ENCODE assay signal across 5 fruit fly cellular contexts in the genomic region with DNA sequence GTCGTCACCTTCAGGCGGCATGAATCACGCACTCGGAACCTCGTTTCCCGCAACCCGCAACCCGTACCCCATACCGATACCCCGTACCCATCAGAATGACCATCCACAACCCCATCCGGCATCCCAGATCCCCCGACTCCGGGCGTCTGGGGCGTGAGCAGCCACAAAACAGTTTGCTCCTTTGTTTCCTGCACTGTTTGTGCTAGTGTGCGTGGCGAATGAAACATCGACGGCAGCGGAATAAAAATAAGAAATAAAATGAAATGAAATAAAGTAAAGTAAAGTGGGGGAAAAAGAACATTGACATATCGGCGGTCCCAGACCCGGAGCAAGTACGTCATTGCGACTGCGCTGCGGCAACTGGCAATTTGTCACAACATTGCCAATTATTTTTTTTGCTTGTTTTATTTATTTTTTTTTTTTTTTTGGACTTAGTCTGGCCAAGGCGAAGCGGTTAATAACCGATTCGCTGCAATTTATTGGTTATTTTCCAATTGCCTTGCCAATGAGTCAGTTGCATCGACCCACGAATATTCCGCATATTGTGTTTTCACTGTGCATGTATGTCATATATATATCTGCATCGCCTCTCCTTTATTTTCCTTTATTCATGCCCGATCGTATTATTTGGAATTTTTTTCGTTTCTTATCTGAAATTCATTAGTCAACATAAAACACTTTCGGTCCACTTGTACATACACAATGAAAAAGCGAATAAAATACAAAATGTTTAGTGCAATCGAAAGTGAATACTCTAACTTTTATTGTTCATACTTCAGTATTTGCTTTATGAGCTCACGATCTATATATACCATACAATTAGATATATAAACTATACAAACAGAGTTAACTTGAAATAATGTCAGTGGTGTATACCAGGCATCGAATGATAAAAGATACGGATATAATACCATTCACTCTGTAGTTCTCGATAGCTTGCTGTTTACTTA.
TF ChIP-seq lines count a peak whose summit lies in the region.

No protein-coding gene starts in this region.

- TF ChIP-seq CTCF in whole organism, embryonic (GFP tag; optimal IDR thresholded peaks at IDR 0.05; lab: Kevin White, UChicago): no peak

TF ChIP-seq in whole organism, adult, 20 proteins besides CTCF, POLR2A, EP300 and RAD21:
- TF ChIP-seq Hr96 (GFP tag; optimal IDR thresholded peaks at IDR 0.05; lab: Kevin White, UChicago) (no peak), Mnt (GFP tag; optimal IDR thresholded peaks at IDR 0.05; lab: Kevin White, UChicago) (no peak), kay (GFP tag; lab: Kevin White, UChicago; ENCODE audit: borderline replicate concordance) (no peak), pad (GFP tag; optimal IDR thresholded peaks at IDR 0.05; lab: Kevin White, UChicago) (no peak), tj (GFP tag; optimal IDR thresholded peaks at IDR 0.05; lab: Kevin White, UChicago) (peak; percentile 79), Crg-1 (GFP tag; optimal IDR thresholded peaks at IDR 0.05; lab: Kevin White, UChicago) (no peak), CG1620 (GFP tag; optimal IDR thresholded peaks at IDR 0.05; lab: Kevin White, UChicago) (no peak), Clk (GFP tag; optimal IDR thresholded peaks at IDR 0.05; lab: Kevin White, UChicago) (no peak), CG11617 (GFP tag; optimal IDR thresholded peaks at IDR 0.05; lab: Kevin White, UChicago) (peak; percentile 11), CG5204 (GFP tag; optimal IDR thresholded peaks at IDR 0.05; lab: Kevin White, UChicago) (no peak), CG12768 (GFP tag; optimal IDR thresholded peaks at IDR 0.05; lab: Kevin White, UChicago) (no peak), CG7045 (GFP tag; optimal IDR thresholded peaks at IDR 0.05; lab: Kevin White, UChicago) (no peak)

TF ChIP-seq in whole organism, embryonic, 481 proteins besides CTCF, POLR2A, EP300 and RAD21 (continues in another document):
- TF ChIP-seq CG8388 (GFP tag; optimal IDR thresholded peaks at IDR 0.05; lab: Kevin White, UChicago) (no peak), Nf-YB (GFP tag; optimal IDR thresholded peaks at IDR 0.05; lab: Kevin White, UChicago) (no peak), crol (GFP tag; IDR thresholded peaks at IDR 0.05; lab: Robert Waterston, UW) (peak; percentile 41), CG7963 (GFP tag; IDR thresholded peaks at IDR 0.05; lab: Robert Waterston, UW; ENCODE audit: partially characterized antibody) (no peak), ato (GFP tag; IDR thresholded peaks at IDR 0.05; lab: Robert Waterston, UW; ENCODE audit: partially characterized antibody) (no peak), CG3163 (GFP tag; optimal IDR thresholded peaks at IDR 0.05; lab: Kevin White, UChicago) (no peak), CG13123 (GFP tag; optimal IDR thresholded peaks at IDR 0.05; lab: Kevin White, UChicago) (no peak), unpg (GFP tag; optimal IDR thresholded peaks at IDR 0.05; lab: Kevin White, UChicago) (no peak), lbe (GFP tag; optimal IDR thresholded peaks at IDR 0.05; lab: Kevin White, UChicago) (peak; percentile 56), nom (GFP tag; optimal IDR thresholded peaks at IDR 0.05; lab: Kevin White, UChicago) (peak; percentile 44), cwo (GFP tag; optimal IDR thresholded peaks at IDR 0.05; lab: Kevin White, UChicago) (no peak), CG17361 (GFP tag; IDR thresholded peaks at IDR 0.05; lab: Robert Waterston, UW) (no peak), corto (GFP tag; optimal IDR thresholded peaks at IDR 0.05; lab: Kevin White, UChicago) (peak; percentile 60), Six4 (GFP tag; optimal IDR thresholded peaks at IDR 0.05; lab: Kevin White, UChicago) (no peak), B-H2 (GFP tag; optimal IDR thresholded peaks at IDR 0.05; lab: Kevin White, UChicago) (no peak), caup (GFP tag; optimal IDR thresholded peaks at IDR 0.05; lab: Kevin White, UChicago; ENCODE audit: severe bottlenecking) (no peak), CG12769 (tag; optimal IDR thresholded peaks at IDR 0.05; lab: Kevin White, UChicago) (no peak)

TF ChIP-seq in whole organism, prepupa, 60 proteins besides CTCF, POLR2A, EP300 and RAD21 (continues in another document):
- TF ChIP-seq Sox102F (GFP tag; optimal IDR thresholded peaks at IDR 0.05; lab: Kevin White, UChicago) (peak; percentile 38), salr (GFP tag; optimal IDR thresholded peaks at IDR 0.05; lab: Kevin White, UChicago) (no peak), CG8319 (GFP tag; optimal IDR thresholded peaks at IDR 0.05; lab: Kevin White, UChicago) (no peak), Sox14 (GFP tag; optimal IDR thresholded peaks at IDR 0.05; lab: Kevin White, UChicago) (peak; percentile 76), CG34406 (GFP tag; optimal IDR thresholded peaks at IDR 0.05; lab: Kevin White, UChicago) (peak; percentile 32), Eip93F (GFP tag; optimal IDR thresholded peaks at IDR 0.05; lab: Kevin White, UChicago) (peak; percentile 26), CG10631 (GFP tag; optimal IDR thresholded peaks at IDR 0.05; lab: Kevin White, UChicago) (peak; percentile 18), OdsH (GFP tag; optimal IDR thresholded peaks at IDR 0.05; lab: Kevin White, UChicago) (peak; percentile 41), CG8119 (GFP tag; IDR thresholded peaks at IDR 0.05; lab: Robert Waterston, UW) (peak; percentile 45; the same call in 2 of the 3 replicates), Lpt (GFP tag; optimal IDR thresholded peaks at IDR 0.05; lab: Kevin White, UChicago) (no peak), fkh (GFP tag; optimal IDR thresholded peaks at IDR 0.05; lab: Kevin White, UChicago) (no peak), pdm3 (GFP tag; optimal IDR thresholded peaks at IDR 0.05; lab: Kevin White, UChicago) (peak; percentile 35), CG11762 (GFP tag; optimal IDR thresholded peaks at IDR 0.05; lab: Kevin White, UChicago; ENCODE audit: insufficient read depth) (no peak), eg (GFP tag; IDR thresholded peaks at IDR 0.05; lab: Robert Waterston, UW) (peak; percentile 48; the same call in 2 of the 3 replicates), CG11902 (GFP tag; optimal IDR thresholded peaks at IDR 0.05; lab: Kevin White, UChicago) (peak; percentile 20), CG16779 (tag; optimal IDR thresholded peaks at IDR 0.05; lab: Kevin White, UChicago) (no peak), topi (GFP tag; optimal IDR thresholded peaks at IDR 0.05; lab: Kevin White, UChicago) (peak; percentile 31)

TF ChIP-seq in whole organism, pupa, 21 proteins besides CTCF, POLR2A, EP300 and RAD21:
- TF ChIP-seq fd96Ca (GFP tag; IDR thresholded peaks at IDR 0.05; lab: Robert Waterston, UW): peak; percentile 48; the same call in 1 of the 3 replicates
- TF ChIP-seq CG14655 (GFP tag; optimal IDR thresholded peaks at IDR 0.05; lab: Kevin White, UChicago): peak; percentile 30
- TF ChIP-seq CG32121 (GFP tag; IDR thresholded peaks at IDR 0.05; lab: Robert Waterston, UW): peak; percentile 44; the same call in 1 of the 2 replicates
- no peak for TF ChIP-seq rn (GFP tag; IDR thresholded peaks at IDR 0.05; lab: Robert Waterston, UW)
- TF ChIP-seq D1 (tag; optimal IDR thresholded peaks at IDR 0.05; lab: Kevin White, UChicago): no peak
- peak; percentile 2 for TF ChIP-seq CG15710 (tag; optimal IDR thresholded peaks at IDR 0.05; lab: Kevin White, UChicago)
- TF ChIP-seq Ets98B (GFP tag; IDR thresholded peaks at IDR 0.05; lab: Robert Waterston, UW): peak; percentile 19; the same call in 1 of the 2 replicates
- TF ChIP-seq CG12605 (GFP tag; IDR thresholded peaks at IDR 0.05; lab: Robert Waterston, UW): peak; percentile 37; the same call in 1 of the 2 replicates
- no peak for TF ChIP-seq gl (tag; optimal IDR thresholded peaks at IDR 0.05; lab: Kevin White, UChicago)
- TF ChIP-seq CG4496 (GFP tag; IDR thresholded peaks at IDR 0.05; lab: Robert Waterston, UW): peak; percentile 54
- peak; percentile 89 for TF ChIP-seq EcR (GFP tag; optimal IDR thresholded peaks at IDR 0.05; lab: Kevin White, UChicago)
- TF ChIP-seq Pif1A (GFP tag; optimal IDR thresholded peaks at IDR 0.05; lab: Kevin White, UChicago): peak; percentile 44
- TF ChIP-seq Pif1B (GFP tag; optimal IDR thresholded peaks at IDR 0.05; lab: Kevin White, UChicago): peak; percentile 41
- peak; percentile 32 for TF ChIP-seq Snoo (tag; optimal IDR thresholded peaks at IDR 0.05; lab: Kevin White, UChicago)
- peak; percentile 68 for TF ChIP-seq CG13204 (GFP tag; optimal IDR thresholded peaks at IDR 0.05; lab: Kevin White, UChicago)
TF ChIP-seq in whole organism, pupa: peak in this region for 12.

TF ChIP-seq in whole organism, wandering third instar larva, 38 proteins besides CTCF, POLR2A, EP300 and RAD21 (continues in another document):
- TF ChIP-seq CG9705 (GFP tag; optimal IDR thresholded peaks at IDR 0.05; lab: Kevin White, UChicago) (no peak), jim (GFP tag; optimal IDR thresholded peaks at IDR 0.05; lab: Kevin White, UChicago) (no peak), foxo (GFP tag; optimal IDR thresholded peaks at IDR 0.05; lab: Kevin White, UChicago) (peak in 1 of 2 experiments; percentile 59), CrebA (GFP tag; optimal IDR thresholded peaks at IDR 0.05; lab: Kevin White, UChicago; ENCODE audit: borderline replicate concordance) (no peak), ey (GFP tag; optimal IDR thresholded peaks at IDR 0.05; lab: Kevin White, UChicago) (peak; percentile 45), Rel (GFP tag; optimal IDR thresholded peaks at IDR 0.05; lab: Kevin White, UChicago) (no peak), Rel (tag; optimal IDR thresholded peaks at IDR 0.05; lab: Kevin White, UChicago) (no peak), OdsH (GFP tag; optimal IDR thresholded peaks at IDR 0.05; lab: Kevin White, UChicago) (no peak), pan (optimal IDR thresholded peaks at IDR 0.05; lab: Kevin White, UChicago) (no peak), Hr83 (GFP tag; optimal IDR thresholded peaks at IDR 0.05; lab: Kevin White, UChicago; ENCODE audit: poor library complexity, severe bottlenecking) (no peak), br (GFP tag; optimal IDR thresholded peaks at IDR 0.05; lab: Kevin White, UChicago) (peak; percentile 32), Dif (GFP tag; optimal IDR thresholded peaks at IDR 0.05; lab: Kevin White, UChicago; ENCODE audit: partially characterized antibody) (peak; percentile 23), Hnf4 (GFP tag; optimal IDR thresholded peaks at IDR 0.05; lab: Kevin White, UChicago) (peak; percentile 13), Jra (GFP tag; optimal IDR thresholded peaks at IDR 0.05; lab: Kevin White, UChicago) (no peak), HLH106 (tag; optimal IDR thresholded peaks at IDR 0.05; lab: Kevin White, UChicago) (no peak), sage (GFP tag; optimal IDR thresholded peaks at IDR 0.05; lab: Kevin White, UChicago) (peak; percentile 13), usp (GFP tag; optimal IDR thresholded peaks at IDR 0.05; lab: Kevin White, UChicago) (no peak), dmrt93B (GFP tag; optimal IDR thresholded peaks at IDR 0.05; lab: Kevin White, UChicago) (no peak), N (GFP tag; optimal IDR thresholded peaks at IDR 0.05; lab: Kevin White, UChicago) (no peak), Mio (GFP tag; optimal IDR thresholded peaks at IDR 0.05; lab: Kevin White, UChicago) (no peak), Abd-B (GFP tag; optimal IDR thresholded peaks at IDR 0.05; lab: Kevin White, UChicago) (no peak), sv (GFP tag; optimal IDR thresholded peaks at IDR 0.05; lab: Kevin White, UChicago) (no peak), fru (GFP tag; optimal IDR thresholded peaks at IDR 0.05; lab: Kevin White, UChicago) (peak; percentile 14), h (GFP tag; optimal IDR thresholded peaks at IDR 0.05; lab: Kevin White, UChicago) (peak; percentile 42)
